Worm (Caenorhabditis elegans): ENCODE data around the gene twk-6.

twk-6 gene

ce11 chrIII:4767869-4768645 lies 25.3 kb downstream of the twk-6 start:
- no peak for TF ChIP-seq Y56A3A.18 (GFP tag; IDR thresholded peaks at IDR 0.05)
- TF ChIP-seq gei-17 (GFP tag; optimal IDR thresholded peaks at IDR 0.05): no peak
- TF ChIP-seq egrh-3 (GFP tag; IDR thresholded peaks at IDR 0.05): no peak
- no peak for TF ChIP-seq nfyb-1 (GFP tag; IDR thresholded peaks at IDR 0.05)
- no peak for TF ChIP-seq lin-54 (GFP tag; optimal IDR thresholded peaks at IDR 0.05)
- no peak for TF ChIP-seq madf-3 (GFP tag; IDR thresholded peaks at IDR 0.05)
- TF ChIP-seq zim-3 (tag; optimal IDR thresholded peaks at IDR 0.05): no peak
- TF ChIP-seq dox-1 (GFP tag; IDR thresholded peaks at IDR 0.05): no peak
- TF ChIP-seq madf-10 (tag; optimal IDR thresholded peaks at IDR 0.05): no peak
- TF ChIP-seq ceh-27 (GFP tag; optimal IDR thresholded peaks at IDR 0.05): no peak
- TF ChIP-seq nhr-90 (tag; optimal IDR thresholded peaks at IDR 0.05): no peak
- TF ChIP-seq ceh-58 (GFP tag; IDR thresholded peaks at IDR 0.05): no peak

- no peak for TF ChIP-seq mel-28 (tag; optimal IDR thresholded peaks at IDR 0.05; ENCODE audit: borderline replicate concordance)
- TF ChIP-seq hmg-1.2 (GFP tag; IDR thresholded peaks at IDR 0.05): no peak
- TF ChIP-seq F55B11.4 (tag; optimal IDR thresholded peaks at IDR 0.05; ENCODE audit: borderline replicate concordance, insufficient read depth): no peak
- no peak for TF ChIP-seq ceh-40 (GFP tag; IDR thresholded peaks at IDR 0.05)
- no peak for TF ChIP-seq F33H1.4 (GFP tag; IDR thresholded peaks at IDR 0.05)
- TF ChIP-seq zim-3 (tag; optimal IDR thresholded peaks at IDR 0.05): no peak
- TF ChIP-seq efl-1 (GFP tag; optimal IDR thresholded peaks at IDR 0.05): no peak
- TF ChIP-seq akir-1 (GFP tag; optimal IDR thresholded peaks at IDR 0.05): no peak
- TF ChIP-seq nhr-179 (tag; optimal IDR thresholded peaks at IDR 0.05): no peak
- TF ChIP-seq Y79H2A.3 (GFP tag; conservative IDR thresholded peaks at IDR 0.05): no peak
- no peak for TF ChIP-seq Y53G8AR.9 (GFP tag; conservative IDR thresholded peaks at IDR 0.05)
- no peak for TF ChIP-seq mxl-1 (tag; optimal IDR thresholded peaks at IDR 0.05)
- TF ChIP-seq F22D6.2 (tag; optimal IDR thresholded peaks at IDR 0.05): no peak
Measured at ce11 chrIII:4778003-4778402, 35.3 kb downstream of the twk-6 start, which contains the start of gene B0393.7. Gene B0393.7 (minus strand): TSS chrIII:4778103.

ce11 chrIII:4779855-4780254 lies 37.1 kb downstream of the twk-6 start, which contains the start of gene B0393.9:
Gene B0393.9 (minus strand): TSS chrIII:4780157.
- no peak for TF ChIP-seq pbrm-1 (GFP tag; IDR thresholded peaks at IDR 0.05)
- TF ChIP-seq nhr-80 (tag; optimal IDR thresholded peaks at IDR 0.05): peak; percentile 20

ce11 chrIII:4781937-4782576 lies 39.3 kb downstream of the twk-6 start, which contains the start of the genes gex-5 and C38D4.10:
Gene gex-5 (minus strand): TSS chrIII:4781987.
Gene C38D4.10 (plus strand): TSS chrIII:4782526.
- TF ChIP-seq efl-1 (GFP tag; optimal IDR thresholded peaks at IDR 0.05) (peak; percentile 63), lin-54 (GFP tag; optimal IDR thresholded peaks at IDR 0.05) (peak; percentile 43), C17E4.6 (GFP tag; IDR thresholded peaks at IDR 0.05) (peak; percentile 53; the same call in 1 of the 2 replicates), xnd-1 (tag; optimal IDR thresholded peaks at IDR 0.05) (peak; percentile 73), D2030.7 (GFP tag; IDR thresholded peaks at IDR 0.05) (peak; percentile 62), aptf-2 (GFP tag; conservative IDR thresholded peaks at IDR 0.05) (0 out of 2 replicates have a peak, but pooled peaks have one; percentile 25), lsl-1 (GFP tag; optimal IDR thresholded peaks at IDR 0.05) (peak; percentile 78), dpl-1 (GFP tag; optimal IDR thresholded peaks at IDR 0.05) (peak; percentile 24), snpc-1.3 (tag; optimal IDR thresholded peaks at IDR 0.05; ENCODE audit: insufficient read depth) (peak; percentile 12), hmg-1.2 (GFP tag; IDR thresholded peaks at IDR 0.05) (peak; percentile 24; the same call in 1 of the 2 replicates), pbrm-1 (GFP tag; IDR thresholded peaks at IDR 0.05) (0 out of 2 replicates have a peak, but pooled peaks have one; percentile 21), madf-8 (GFP tag; conservative IDR thresholded peaks at IDR 0.05) (peak; percentile 56), him-1 (tag; optimal IDR thresholded peaks at IDR 0.05) (peak; percentile 12), madf-6 (GFP tag; IDR thresholded peaks at IDR 0.05) (peak; percentile 88), F33H1.4 (GFP tag; IDR thresholded peaks at IDR 0.05) (peak; percentile 77), rcor-1 (GFP tag; IDR thresholded peaks at IDR 0.05) (0 out of 2 replicates have a peak, but pooled peaks have one; percentile 12)

Data from whole organism, young adult.